Worm (Caenorhabditis elegans): ENCODE data around the gene ctsa-4.2.

The ctsa-4.2 gene

DNA sequence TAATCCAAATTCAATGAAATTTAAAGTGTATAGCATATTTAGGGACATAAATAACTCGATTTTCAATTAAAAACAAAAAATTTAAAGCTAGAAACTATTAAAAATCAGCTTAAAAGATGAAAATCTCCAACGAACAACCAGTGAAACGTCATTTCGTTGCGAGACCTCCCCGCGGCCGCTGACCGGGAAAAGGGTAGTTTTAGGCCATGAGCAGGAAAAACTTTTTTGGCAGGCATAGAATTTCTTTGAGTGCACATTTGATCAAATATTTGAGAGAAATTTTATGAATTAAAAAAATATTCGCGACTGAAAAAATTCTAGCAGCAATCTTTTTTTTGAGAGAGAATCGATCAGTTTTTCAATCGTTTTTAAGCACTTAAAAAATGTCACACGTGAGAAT, 13.0 kb downstream of the ctsa-4.2 start (continued):
- no peak for TF ChIP-seq fkh-3 (tag; optimal IDR thresholded peaks at IDR 0.05)
- TF ChIP-seq zfh-2 (GFP tag; conservative IDR thresholded peaks at IDR 0.05), result no peak
- no peak for TF ChIP-seq Y79H2A.3 (GFP tag; conservative IDR thresholded peaks at IDR 0.05)
- peak; percentile 59 for TF ChIP-seq mcd-1 (GFP tag; IDR thresholded peaks at IDR 0.05)
- no peak for TF ChIP-seq athp-1 (tag; optimal IDR thresholded peaks at IDR 0.05)
- TF ChIP-seq hmg-20 (GFP tag; IDR thresholded peaks at IDR 0.05), result no peak
- no peak for TF ChIP-seq egl-44 (GFP tag; IDR thresholded peaks at IDR 0.05)
- TF ChIP-seq F33H1.4 (GFP tag; IDR thresholded peaks at IDR 0.05), result peak; percentile 77
- peak; percentile 81 for TF ChIP-seq dox-1 (GFP tag; IDR thresholded peaks at IDR 0.05)
- no peak for TF ChIP-seq unc-62 (GFP tag; optimal IDR thresholded peaks at IDR 0.05)
- no peak for TF ChIP-seq dpff-1 (tag; optimal IDR thresholded peaks at IDR 0.05)
- peak; percentile 85 to 91 for TF ChIP-seq let-607 (tag; optimal IDR thresholded peaks at IDR 0.05)
- TF ChIP-seq ama-1 (optimal IDR thresholded peaks at IDR 0.05), result no peak
- no peak for TF ChIP-seq ama-1 (GFP tag; optimal IDR thresholded peaks at IDR 0.05)
- TF ChIP-seq ceh-27 (GFP tag; optimal IDR thresholded peaks at IDR 0.05), result peak; percentile 4
- TF ChIP-seq snpc-1.1 (tag; optimal IDR thresholded peaks at IDR 0.05; ENCODE audit: insufficient read depth), result no peak
- no peak for TF ChIP-seq repo-1 (tag; optimal IDR thresholded peaks at IDR 0.05)
- TF ChIP-seq sdz-38 (tag; optimal IDR thresholded peaks at IDR 0.05), result no peak
- peak; percentile 77 for TF ChIP-seq efl-1 (GFP tag; optimal IDR thresholded peaks at IDR 0.05)
- TF ChIP-seq ceh-100 (GFP tag; IDR thresholded peaks at IDR 0.05), result peak; percentile 34; the same call in 1 of the 2 replicates
- no peak for TF ChIP-seq cebp-2 (GFP tag; IDR thresholded peaks at IDR 0.05)
- TF ChIP-seq F57A8.1 (GFP tag; optimal IDR thresholded peaks at IDR 0.05), result no peak
- TF ChIP-seq K11D2.4 (GFP tag; IDR thresholded peaks at IDR 0.05), result no peak
- TF ChIP-seq egrh-3 (GFP tag; IDR thresholded peaks at IDR 0.05), result no peak
- TF ChIP-seq ztf-25 (GFP tag; IDR thresholded peaks at IDR 0.05), result peak; percentile 55; the same call in 1 of the 2 replicates
- TF ChIP-seq attf-5 (GFP tag; optimal IDR thresholded peaks at IDR 0.05), result peak; percentile 72
- TF ChIP-seq snpc-4 (GFP tag; optimal IDR thresholded peaks at IDR 0.05), result no peak
- TF ChIP-seq snpc-4 (tag; optimal IDR thresholded peaks at IDR 0.05), result peak in 1 of 4 experiments; percentile 80
- no peak for TF ChIP-seq aptf-2 (GFP tag; conservative IDR thresholded peaks at IDR 0.05)
- TF ChIP-seq K12H6.12 (tag; optimal IDR thresholded peaks at IDR 0.05), result no peak
- no peak for TF ChIP-seq pbrm-1 (GFP tag; IDR thresholded peaks at IDR 0.05)
- TF ChIP-seq egl-18 (GFP tag; IDR thresholded peaks at IDR 0.05), result no peak
- TF ChIP-seq lsl-1 (GFP tag; optimal IDR thresholded peaks at IDR 0.05), result peak; percentile 43
- TF ChIP-seq nfyb-1 (GFP tag; IDR thresholded peaks at IDR 0.05), result no peak
- TF ChIP-seq xnd-1 (tag; optimal IDR thresholded peaks at IDR 0.05), result peak; percentile 59
- no peak for TF ChIP-seq ztf-26 (tag; optimal IDR thresholded peaks at IDR 0.05)
- no peak for TF ChIP-seq nhr-90 (tag; optimal IDR thresholded peaks at IDR 0.05)
- TF ChIP-seq lin-35 (GFP tag; optimal IDR thresholded peaks at IDR 0.05), result no peak
- TF ChIP-seq tbx-9 (tag; optimal IDR thresholded peaks at IDR 0.05; ENCODE audit: borderline replicate concordance), result no peak
- peak; percentile 12 for TF ChIP-seq ztf-18 (tag; optimal IDR thresholded peaks at IDR 0.05)
- TF ChIP-seq ccch-3 (GFP tag; optimal IDR thresholded peaks at IDR 0.05), result no peak
- TF ChIP-seq hsf-1 (GFP tag; IDR thresholded peaks at IDR 0.05), result no peak
- no peak for TF ChIP-seq Y53F4B.3 (GFP tag; IDR thresholded peaks at IDR 0.05)
- no peak for TF ChIP-seq ceh-79 (tag; optimal IDR thresholded peaks at IDR 0.05)
